Fruit fly (Drosophila melanogaster) whole organism, adult: ENCODE measurements around the gene CAH3.

Experiments
- CG11617 ChIP-seq: fragments of 200-800 bp; sonication (Bioruptor generic); optimal IDR thresholded peaks from 2 replicates; lab custom pipeline; 2017; ENCODE audit warnings: mild to moderate bottlenecking, missing biosample characterization, missing genetic modification reagents, missing genetic modification characterization
- CG33017 ChIP-seq: fragments of 200-800 bp; sonication (Bioruptor generic); optimal IDR thresholded peaks from 2 replicates; lab custom pipeline; 2018; ENCODE audit warnings: missing biosample characterization, mild to moderate bottlenecking, missing genetic modification characterization, moderate library complexity
- Crg-1 ChIP-seq: fragments of 200-800 bp; sonication (Bioruptor generic); optimal IDR thresholded peaks from 2 replicates; lab custom pipeline; 2016; ENCODE audit warnings: missing biosample characterization, missing genetic modification characterization
- Hr96 ChIP-seq: fragments of 200-800 bp; sonication (Bioruptor generic); optimal IDR thresholded peaks from 2 replicates; lab custom pipeline; 2016; ENCODE audit warnings: missing biosample characterization, missing genetic modification characterization
- Mnt ChIP-seq: fragments of 200-800 bp; sonication (Bioruptor generic); optimal IDR thresholded peaks from 2 replicates; lab custom pipeline; 2016; ENCODE audit warnings: missing biosample characterization, mild to moderate bottlenecking, missing genetic modification characterization
- bab1 ChIP-seq: fragments of 200-800 bp; sonication (Bioruptor generic); optimal IDR thresholded peaks from 3 replicates; lab custom pipeline; 2019; ENCODE audit warnings: missing biosample characterization, mild to moderate bottlenecking, missing genetic modification characterization, moderate library complexity
- cic ChIP-seq: fragments of 200-800 bp; sonication (Bioruptor generic); optimal IDR thresholded peaks from 2 replicates; lab custom pipeline; 2017; ENCODE audit warnings: missing biosample characterization, mild to moderate bottlenecking, missing genetic modification characterization, moderate library complexity
- cnc ChIP-seq, 2 experiments: fragments of >200 bp; optimal IDR thresholded peaks; 2 replicates each; lab custom pipeline; 2017
- ovo ChIP-seq: fragments of 200-800 bp; sonication (Bioruptor generic); optimal IDR thresholded peaks from 2 replicates; lab custom pipeline; 2016; ENCODE audit warnings: missing biosample characterization, missing genetic modification characterization
- pad ChIP-seq: fragments of 200-800 bp; sonication (Bioruptor generic); optimal IDR thresholded peaks from 3 replicates; lab custom pipeline; 2017; ENCODE audit warnings: missing biosample characterization, missing genetic modification characterization, mild to moderate bottlenecking, moderate library complexity, missing genetic modification reagents
- tj ChIP-seq: fragments of 200-800 bp; sonication (Bioruptor generic); optimal IDR thresholded peaks from 3 replicates; lab custom pipeline; 2017; ENCODE audit warnings: missing biosample characterization, mild to moderate bottlenecking, missing genetic modification characterization, moderate library complexity

DNA sequence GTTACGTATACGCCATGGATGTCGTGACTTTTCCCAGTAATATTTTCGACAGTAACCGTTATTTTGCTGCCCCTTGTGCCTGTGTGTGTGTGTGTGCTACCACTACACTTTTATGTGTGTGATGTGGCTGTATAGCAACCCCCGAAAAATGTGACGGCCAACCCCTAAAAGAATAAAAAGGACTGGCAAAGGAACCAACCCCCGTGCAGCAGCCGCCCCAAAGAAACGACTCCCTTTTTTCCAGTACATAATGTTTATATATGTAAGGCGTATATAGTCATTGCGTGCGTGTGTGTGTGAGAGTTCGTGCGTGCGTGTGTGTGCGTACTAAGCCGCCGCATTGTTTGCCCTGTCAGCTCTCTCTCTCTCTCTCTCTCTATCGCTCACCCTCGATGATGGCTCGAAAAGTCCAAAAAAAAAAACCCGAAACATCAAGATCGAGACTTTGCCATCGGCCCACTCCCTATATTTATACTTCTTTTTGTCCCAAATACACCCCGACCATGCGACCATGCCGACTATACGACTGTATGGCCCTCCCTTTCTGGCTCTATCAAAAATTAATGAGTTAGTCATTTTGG, 40.3 kb upstream of the CAH3 start:
- TF ChIP-seq ovo (GFP tag; lab: Kevin White, UChicago) (no peak), bab1 (no peak), tj (GFP tag; lab: Kevin White, UChicago) (no peak), pad (GFP tag; lab: Kevin White, UChicago) (no peak), cic (GFP tag; lab: Kevin White, UChicago) (no peak), CG11617 (GFP tag; lab: Kevin White, UChicago) (no peak), Hr96 (GFP tag; lab: Kevin White, UChicago) (no peak), Crg-1 (GFP tag; lab: Kevin White, UChicago) (no peak), CG33017 (tag; lab: Kevin White, UChicago) (no peak), cnc (optimal IDR thresholded peaks at IDR 0.05; lab: Kevin White, UChicago) (no peak), Mnt (no peak)
